Fruit fly (Drosophila melanogaster) Kc167 (cell line): ENCODE data around the gene Con.

Source experiments
- Myc ChIP-seq: fragments of >200 bp; optimal IDR thresholded peaks from 2 replicates; lab custom pipeline; 2017; ENCODE audit warnings: missing external identifiers
- Sin3A ChIP-seq: fragments of >200 bp; optimal IDR thresholded peaks from 2 replicates; lab custom pipeline; 2018; ENCODE audit warnings: missing external identifiers
- psq ChIP-seq: fragments of >200 bp; optimal IDR thresholded peaks from 2 replicates; lab custom pipeline; 2017; ENCODE audit warnings: missing external identifiers
- ttk ChIP-seq: sonication (Bioruptor generic); optimal IDR thresholded peaks from 2 replicates; lab custom pipeline; 2017; ENCODE audit warnings: missing external identifiers

DNA sequence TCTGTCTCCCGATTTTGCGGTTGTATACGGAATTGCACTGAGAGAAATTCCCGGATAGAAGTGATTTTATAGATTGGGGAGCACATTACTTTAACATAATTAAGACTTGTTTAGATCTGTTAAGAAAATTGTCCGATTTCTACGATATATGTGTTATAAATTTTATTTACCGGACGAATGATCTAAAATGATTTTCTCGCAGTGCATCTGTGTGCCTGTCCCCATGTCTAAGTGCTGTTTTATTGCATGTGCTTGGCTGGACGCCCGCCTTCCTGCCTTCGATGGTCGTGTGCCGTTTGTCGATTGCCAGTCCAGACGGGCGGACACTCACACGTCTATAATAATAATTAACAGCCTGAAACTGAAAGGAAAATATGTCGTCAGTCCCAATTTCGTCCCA is 157.9 kb downstream of the Con start:
- TF ChIP-seq psq (no peak), ttk (lab: Kevin White, UChicago) (no peak), Sin3A (no peak), Myc (lab: Kevin White, UChicago) (no peak)
